Fruit fly (Drosophila melanogaster) whole organism, prepupa: Measurements from ENCODE around the gene CG2898.
A peak's percentile ranks its signal among the peaks of the same experiment; 100 is the strongest.

Experiments used
- Blimp-1 ChIP-seq: fragments of 200-800 bp; sonication (Bioruptor generic); optimal IDR thresholded peaks from 3 replicates; lab custom pipeline; 2017; ENCODE audit warnings: missing biosample characterization, missing genetic modification characterization, mild to moderate bottlenecking, moderate library complexity, missing genetic modification reagents
- CG10669 ChIP-seq: fragments of 200-800 bp; sonication (Bioruptor generic); optimal IDR thresholded peaks from 3 replicates; lab custom pipeline; 2018; ENCODE audit warnings: missing biosample characterization, mild to moderate bottlenecking, missing genetic modification characterization, moderate library complexity
- CG11762 ChIP-seq: fragments of 200-800 bp; sonication (Bioruptor generic); optimal IDR thresholded peaks from 3 replicates; lab custom pipeline; 2016; ENCODE audit warnings: missing biosample characterization, missing genetic modification characterization; ENCODE audit not compliant: insufficient read depth
- CG15336 ChIP-seq: fragments of 200-800 bp; sonication (Bioruptor generic); IDR thresholded peaks from 2 replicates; pipeline ENCODE4 v1.3.6; 2022; ENCODE audit warnings: missing biosample characterization, missing genetic modification characterization
- CG1621 ChIP-seq: fragments of 200-800 bp; sonication (Bioruptor generic); optimal IDR thresholded peaks from 3 replicates; lab custom pipeline; 2018; ENCODE audit warnings: missing biosample characterization, mild to moderate bottlenecking, missing genetic modification characterization
- CG16779 ChIP-seq: fragments of 200-800 bp; sonication (Bioruptor generic); optimal IDR thresholded peaks from 3 replicates; lab custom pipeline; 2017; ENCODE audit warnings: missing biosample characterization, mild to moderate bottlenecking, missing genetic modification characterization
- CG3032 ChIP-seq: fragments of 200-800 bp; optimal IDR thresholded peaks from 2 replicates; lab custom pipeline; 2019; ENCODE audit warnings: missing biosample characterization, mild to moderate bottlenecking, missing genetic modification characterization, moderate library complexity
- CG31627 ChIP-seq: fragments of 200-800 bp; sonication (Bioruptor generic); optimal IDR thresholded peaks from 3 replicates; lab custom pipeline; 2016; ENCODE audit warnings: missing biosample characterization, missing genetic modification characterization
- CG34406 ChIP-seq: fragments of 200-800 bp; sonication (Bioruptor generic); optimal IDR thresholded peaks from 3 replicates; lab custom pipeline; 2016; ENCODE audit warnings: missing biosample characterization, missing genetic modification characterization
- CG3919 ChIP-seq: fragments of 200-800 bp; sonication (Bioruptor generic); optimal IDR thresholded peaks from 3 replicates; lab custom pipeline; 2016; ENCODE audit warnings: missing biosample characterization, missing genetic modification characterization
- CG4318 ChIP-seq: fragments of 200-800 bp; sonication (Bioruptor generic); optimal IDR thresholded peaks from 3 replicates; lab custom pipeline; 2017; ENCODE audit warnings: missing biosample characterization, mild to moderate bottlenecking, missing genetic modification characterization
- CG6163 ChIP-seq: fragments of 200-800 bp; sonication (Bioruptor generic); IDR thresholded peaks from 3 replicates; pipeline ENCODE4 v1.3.6; 2022; ENCODE audit warnings: missing biosample characterization, missing genetic modification characterization
- CG6792 ChIP-seq: fragments of 200-800 bp; sonication (Bioruptor generic); optimal IDR thresholded peaks from 3 replicates; lab custom pipeline; 2016; ENCODE audit warnings: missing biosample characterization, missing genetic modification characterization
- CG9139 ChIP-seq: fragments of 200-800 bp; sonication (Bioruptor generic); optimal IDR thresholded peaks from 3 replicates; lab custom pipeline; 2017; ENCODE audit warnings: missing biosample characterization, mild to moderate bottlenecking, missing genetic modification characterization
- Eip75B ChIP-seq: fragments of 200-800 bp; sonication (Bioruptor generic); optimal IDR thresholded peaks from 3 replicates; lab custom pipeline; 2016; ENCODE audit warnings: missing biosample characterization, missing genetic modification characterization
- Ets21C ChIP-seq: fragments of 200-800 bp; sonication (Bioruptor generic); optimal IDR thresholded peaks from 3 replicates; lab custom pipeline; 2016; ENCODE audit warnings: missing biosample characterization, missing genetic modification characterization
- Ets96B ChIP-seq: fragments of 200-800 bp; optimal IDR thresholded peaks from 2 replicates; lab custom pipeline; 2019; ENCODE audit warnings: missing biosample characterization, mild to moderate bottlenecking, missing genetic modification characterization, moderate library complexity
- Gug ChIP-seq: fragments of 200-800 bp; sonication (Bioruptor generic); IDR thresholded peaks from 2 replicates; pipeline ENCODE4 v1.3.6; 2022; ENCODE audit warnings: missing biosample characterization, missing genetic modification characterization
- Hr38 ChIP-seq: sonication (Bioruptor generic); optimal IDR thresholded peaks from 2 replicates; lab custom pipeline; 2016; ENCODE audit warnings: missing biosample characterization, missing genetic modification characterization
- Hr4 ChIP-seq: fragments of 200-800 bp; sonication (Bioruptor generic); optimal IDR thresholded peaks from 3 replicates; lab custom pipeline; 2016; ENCODE audit warnings: missing biosample characterization, missing genetic modification characterization
- Met ChIP-seq: fragments of 200-800 bp; sonication (Bioruptor generic); optimal IDR thresholded peaks from 3 replicates; lab custom pipeline; 2016; ENCODE audit warnings: missing biosample characterization, missing genetic modification characterization
- acj6 ChIP-seq: fragments of 200-800 bp; sonication (Bioruptor generic); optimal IDR thresholded peaks from 3 replicates; lab custom pipeline; 2016; ENCODE audit warnings: missing biosample characterization, missing genetic modification characterization
- cyc ChIP-seq: fragments of 200-800 bp; sonication (Bioruptor generic); optimal IDR thresholded peaks from 3 replicates; lab custom pipeline; 2016; ENCODE audit warnings: missing biosample characterization, missing genetic modification characterization
- dac ChIP-seq: fragments of 200-800 bp; sonication (Bioruptor generic); optimal IDR thresholded peaks from 2 replicates; lab custom pipeline; 2017; ENCODE audit warnings: missing biosample characterization, mild to moderate bottlenecking, missing genetic modification characterization
- eg ChIP-seq: fragments of 200-800 bp; sonication (Bioruptor generic); IDR thresholded peaks from 3 replicates; pipeline ENCODE4 v1.3.6; 2022; ENCODE audit warnings: missing biosample characterization, missing genetic modification characterization
- fd59A ChIP-seq: fragments of 200-800 bp; sonication (Bioruptor generic); optimal IDR thresholded peaks from 2 replicates; lab custom pipeline; 2017; ENCODE audit warnings: missing biosample characterization, mild to moderate bottlenecking, missing genetic modification characterization, missing genetic modification reagents
- fd85E ChIP-seq: fragments of 200-800 bp; sonication (Bioruptor generic); optimal IDR thresholded peaks from 3 replicates; lab custom pipeline; 2016; ENCODE audit warnings: missing biosample characterization, missing genetic modification characterization
- fkh ChIP-seq: fragments of 200-800 bp; sonication (Bioruptor generic); optimal IDR thresholded peaks from 3 replicates; lab custom pipeline; 2017; ENCODE audit warnings: missing biosample characterization, mild to moderate bottlenecking, missing genetic modification characterization, moderate library complexity
- lz ChIP-seq: fragments of 200-800 bp; sonication (Bioruptor generic); optimal IDR thresholded peaks from 3 replicates; lab custom pipeline; 2016; ENCODE audit warnings: missing biosample characterization, missing genetic modification characterization
- net ChIP-seq: fragments of 200-800 bp; sonication (Bioruptor generic); optimal IDR thresholded peaks from 3 replicates; lab custom pipeline; 2016; ENCODE audit warnings: missing biosample characterization, missing genetic modification characterization
- salr ChIP-seq, 2 experiments: fragments of 200-800 bp; sonication (Bioruptor generic); optimal IDR thresholded peaks; 3 replicates each; lab custom pipeline; 2016 to 2018; ENCODE audit warnings: missing biosample characterization in 2 of 2, missing genetic modification characterization in 2 of 2, mild to moderate bottlenecking in 1 of 2
- spab ChIP-seq: fragments of 200-800 bp; sonication (Bioruptor generic); optimal IDR thresholded peaks from 2 replicates; lab custom pipeline; 2017; ENCODE audit warnings: missing biosample characterization, mild to moderate bottlenecking, missing genetic modification characterization, missing genetic modification reagents
- topi ChIP-seq: fragments of 200-800 bp; sonication (Bioruptor generic); optimal IDR thresholded peaks from 3 replicates; lab custom pipeline; 2016; ENCODE audit warnings: missing biosample characterization, missing genetic modification characterization

Gene CG2898

dm6 chrX:10365748-10366415 lies 9.3 kb upstream of the CG2898 start (continued):
- TF ChIP-seq CG34406 (GFP tag; lab: Kevin White, UChicago) (no peak), Hr4 (GFP tag; lab: Kevin White, UChicago) (no peak), salr (GFP tag; optimal IDR thresholded peaks at IDR 0.05; lab: Kevin White, UChicago) (no peak), spab (GFP tag; lab: Kevin White, UChicago) (no peak), fd59A (GFP tag; lab: Kevin White, UChicago) (no peak), acj6 (GFP tag; lab: Kevin White, UChicago) (no peak), CG10669 (GFP tag; lab: Kevin White, UChicago) (no peak), Met (no peak), CG6792 (GFP tag; lab: Kevin White, UChicago) (no peak), Blimp-1 (no peak), fkh (GFP tag; lab: Kevin White, UChicago) (peak; percentile 89), CG1621 (tag; lab: Kevin White, UChicago) (no peak), Gug (no peak), Hr38 (GFP tag; lab: Kevin White, UChicago) (no peak), CG3919 (peak; percentile 23), Eip75B (GFP tag; lab: Kevin White, UChicago) (peak; percentile 25), Ets21C (GFP tag; lab: Kevin White, UChicago) (no peak), Ets96B (tag; lab: Kevin White, UChicago) (no peak), fd85E (GFP tag; lab: Kevin White, UChicago) (no peak), CG15336 (peak; percentile 42), CG9139 (no peak), CG4318 (GFP tag; lab: Kevin White, UChicago) (no peak)
- TF ChIP-seq, all 60 proteins: peak for 20

dm6 chrX:10367372-10367771 lies 7.8 kb upstream of the CG2898 start, which contains the start of gene CG32679:
Gene CG32679 (minus strand): TSS chrX:10367472.
- TF ChIP-seq CG16779 (tag; lab: Kevin White, UChicago) (no peak), CG10669 (GFP tag; lab: Kevin White, UChicago) (no peak), fd85E (GFP tag; lab: Kevin White, UChicago) (no peak), topi (no peak), Gug (no peak), Ets21C (GFP tag; lab: Kevin White, UChicago) (no peak), CG3919 (no peak), fkh (GFP tag; lab: Kevin White, UChicago) (no peak), CG3032 (no peak)

- TF ChIP-seq CG15336: no peak
- no peak for TF ChIP-seq Eip75B (GFP tag; lab: Kevin White, UChicago)
- TF ChIP-seq CG6163: 0 out of 3 replicates have a peak, but pooled peaks have one; percentile 11
- TF ChIP-seq CG11762 (GFP tag; lab: Kevin White, UChicago): no peak
- no peak for TF ChIP-seq CG31627
- TF ChIP-seq CG9139: no peak
- no peak for TF ChIP-seq lz
- TF ChIP-seq, all 60 proteins: peak for 1
These were observed 7.4 kb upstream of the CG2898 start, which contains the start of gene CG17841 for dm6 chrX:10367801-10368203. Gene CG17841 (plus strand): TSS chrX:10368052.

- TF ChIP-seq eg (GFP tag; lab: Robert Waterston, UW): no peak
- no peak for TF ChIP-seq dac
- TF ChIP-seq spab (GFP tag; lab: Kevin White, UChicago): no peak
- TF ChIP-seq CG3032: no peak
- no peak for TF ChIP-seq CG10669 (GFP tag; lab: Kevin White, UChicago)
- no peak for TF ChIP-seq CG6163
- TF ChIP-seq CG6792 (GFP tag; lab: Kevin White, UChicago): no peak
- no peak for TF ChIP-seq cyc (GFP tag; lab: Kevin White, UChicago)
- TF ChIP-seq CG4318 (GFP tag; lab: Kevin White, UChicago): no peak
- no peak for TF ChIP-seq net (GFP tag; lab: Kevin White, UChicago)
- TF ChIP-seq, all 60 proteins: peak for 0
These were observed 5.9 kb upstream of the CG2898 start for dm6 chrX:10369315-10369714.
